Fruit fly (Drosophila melanogaster) whole organism, embryonic: ENCODE measurements around the gene IFT52.

Experiments
- Awh ChIP-seq: fragments of 200-800 bp; sonication (Bioruptor generic); IDR thresholded peaks from 2 replicates; pipeline ENCODE4, ENCODE4 v1.3.6; 2022; ENCODE audit warnings: missing biosample characterization, missing genetic modification characterization
- B-H2 ChIP-seq: fragments of 200-800 bp; sonication (Bioruptor generic); optimal IDR thresholded peaks from 2 replicates; lab custom pipeline; 2018; ENCODE audit warnings: missing biosample characterization, mild to moderate bottlenecking, missing genetic modification characterization
- Bgb ChIP-seq: fragments of 200-800 bp; sonication (Bioruptor generic); IDR thresholded peaks from 2 replicates; pipeline ENCODE4 v1.3.6; 2022; ENCODE audit warnings: missing biosample characterization, missing genetic modification characterization; ENCODE audit not compliant: partially characterized antibody
- CG13296 ChIP-seq: fragments of 200-800 bp; sonication (Bioruptor generic); optimal IDR thresholded peaks from 3 replicates; lab custom pipeline; 2018; ENCODE audit warnings: missing biosample characterization, mild to moderate bottlenecking, missing genetic modification characterization
- CG13894 ChIP-seq: fragments of 200-800 bp; sonication (Bioruptor generic); optimal IDR thresholded peaks from 3 replicates; lab custom pipeline; 2018; ENCODE audit warnings: missing biosample characterization, mild to moderate bottlenecking, missing genetic modification characterization, moderate library complexity
- CG16813 ChIP-seq: fragments of 200-800 bp; sonication (Bioruptor generic); IDR thresholded peaks from 3 replicates; pipeline ENCODE4 v1.3.6; 2022; ENCODE audit warnings: missing biosample characterization, missing genetic modification characterization; ENCODE audit not compliant: partially characterized antibody
- CG17361 ChIP-seq: fragments of 200-800 bp; sonication (Bioruptor generic); IDR thresholded peaks from 3 replicates; pipeline ENCODE4 v1.3.6; 2022; ENCODE audit warnings: missing biosample characterization, missing genetic modification characterization
- CG17912 ChIP-seq: fragments of 200-800 bp; sonication (Bioruptor generic); optimal IDR thresholded peaks from 2 replicates; lab custom pipeline; 2018; ENCODE audit warnings: missing biosample characterization, mild to moderate bottlenecking, missing genetic modification characterization
- CG2712 ChIP-seq: fragments of 200-800 bp; optimal IDR thresholded peaks from 3 replicates; lab custom pipeline; 2019; ENCODE audit warnings: missing biosample characterization, mild to moderate bottlenecking, missing genetic modification characterization, moderate library complexity
- CG32532 ChIP-seq: fragments of 200-800 bp; sonication (Bioruptor generic); IDR thresholded peaks from 2 replicates; pipeline ENCODE4 v1.3.6; 2022; ENCODE audit warnings: missing biosample characterization, missing genetic modification characterization
- CG4617 ChIP-seq: fragments of 200-800 bp; sonication (Bioruptor generic); optimal IDR thresholded peaks from 3 replicates; lab custom pipeline; 2016; ENCODE audit warnings: missing biosample characterization, missing genetic modification characterization, borderline replicate concordance
- CG4820 ChIP-seq: fragments of 200-800 bp; sonication (Bioruptor generic); optimal IDR thresholded peaks from 3 replicates; lab custom pipeline; 2016; ENCODE audit warnings: missing biosample characterization, missing genetic modification characterization
- CG4854 ChIP-seq: fragments of 200-800 bp; sonication (Bioruptor generic); optimal IDR thresholded peaks from 2 replicates; lab custom pipeline; 2016; ENCODE audit warnings: missing biosample characterization, missing genetic modification characterization, inconsistent platforms
- CG7786 ChIP-seq: fragments of 200-800 bp; sonication (Bioruptor generic); optimal IDR thresholded peaks from 2 replicates; lab custom pipeline; 2016; ENCODE audit warnings: missing biosample characterization, missing genetic modification characterization
- CG8388 ChIP-seq: fragments of 200-800 bp; sonication (Bioruptor generic); optimal IDR thresholded peaks from 2 replicates; lab custom pipeline; 2019; ENCODE audit warnings: missing biosample characterization, mild to moderate bottlenecking, missing genetic modification characterization, moderate library complexity
- CoRest ChIP-seq: fragments of 200-800 bp; sonication (Bioruptor generic); optimal IDR thresholded peaks from 3 replicates; lab custom pipeline; 2018; ENCODE audit warnings: missing biosample characterization, mild to moderate bottlenecking, missing genetic modification characterization, moderate library complexity
- D19A ChIP-seq: fragments of 200-800 bp; optimal IDR thresholded peaks from 3 replicates; lab custom pipeline; 2019; ENCODE audit warnings: missing biosample characterization, mild to moderate bottlenecking, missing genetic modification characterization, moderate library complexity
- Dip2 ChIP-seq: fragments of 200-800 bp; sonication (Bioruptor generic); IDR thresholded peaks from 2 replicates; pipeline ENCODE4 v1.3.6; 2022; ENCODE audit warnings: missing biosample characterization, missing genetic modification characterization
- Ets97D ChIP-seq: fragments of 200-800 bp; sonication (Bioruptor generic); optimal IDR thresholded peaks from 3 replicates; lab custom pipeline; 2016; ENCODE audit warnings: missing biosample characterization, missing genetic modification characterization
- Fer1 ChIP-seq: fragments of 200-800 bp; sonication (Bioruptor generic); optimal IDR thresholded peaks from 2 replicates; lab custom pipeline; 2017; ENCODE audit warnings: missing biosample characterization, mild to moderate bottlenecking, missing genetic modification characterization
- Hsf ChIP-seq: fragments of 200-800 bp; sonication (Bioruptor generic); optimal IDR thresholded peaks from 3 replicates; lab custom pipeline; 2016; ENCODE audit warnings: missing biosample characterization, missing genetic modification characterization
- Med ChIP-seq: fragments of 200-800 bp; sonication (Bioruptor generic); peaks from one replicate; lab custom pipeline; 2016; ENCODE audit warnings: missing biosample characterization, missing genetic modification characterization, mild to moderate bottlenecking, inconsistent platforms, moderate library complexity
- Opbp ChIP-seq: fragments of 200-800 bp; sonication (Bioruptor generic); IDR thresholded peaks from 3 replicates; pipeline ENCODE4 v1.3.6; 2022; ENCODE audit warnings: missing biosample characterization, missing genetic modification characterization; ENCODE audit not compliant: partially characterized antibody
- Pdp1 ChIP-seq, 2 experiments: fragments of 200-800 bp; sonication (Bioruptor generic); optimal IDR thresholded peaks; 3 replicates each; lab custom pipeline; 2016; ENCODE audit warnings: missing biosample characterization in 2 of 2, missing genetic modification characterization in 2 of 2, mild to moderate bottlenecking in 1 of 2, moderate library complexity in 1 of 2
- Rfx ChIP-seq: fragments of 200-800 bp; sonication (Bioruptor generic); IDR thresholded peaks from 2 replicates; pipeline ENCODE4 v1.3.6; 2022; ENCODE audit warnings: missing biosample characterization, missing genetic modification characterization
- Stat92E ChIP-seq, 3 experiments: fragments of >200 bp in 2 of 3; fragments of 200-800 bp in 1 of 3; sonication (Bioruptor generic) in 1 of 3; optimal IDR thresholded peaks; 2 replicates each; lab custom pipeline; 2017 to 2019; ENCODE audit warnings: missing biosample characterization in 3 of 3, missing genetic modification characterization in 3 of 3, mild to moderate bottlenecking in 1 of 3, moderate library complexity in 1 of 3
- Trl ChIP-seq, 3 experiments: fragments of >200 bp in 2 of 3; fragments of 200-800 bp in 1 of 3; sonication (Bioruptor generic) in 1 of 3; optimal IDR thresholded peaks; 2 replicates in 1 of 3; 3 replicates in 2 of 3; lab custom pipeline; 2016 to 2017; ENCODE audit warnings: missing biosample characterization in 1 of 3, missing genetic modification characterization in 1 of 3
- Xbp1 ChIP-seq: fragments of 200-800 bp; sonication (Bioruptor generic); optimal IDR thresholded peaks from 3 replicates; lab custom pipeline; 2016; ENCODE audit warnings: missing biosample characterization, mild to moderate bottlenecking, missing genetic modification characterization
- ase ChIP-seq: fragments of 200-800 bp; sonication (Bioruptor generic); IDR thresholded peaks from 3 replicates; pipeline ENCODE4 v1.3.6; 2022; ENCODE audit warnings: missing biosample characterization, missing genetic modification characterization
- bcd ChIP-seq: fragments of 200-800 bp; sonication (Bioruptor generic); optimal IDR thresholded peaks from 2 replicates; lab custom pipeline; 2017; ENCODE audit warnings: missing biosample characterization, mild to moderate bottlenecking, missing genetic modification characterization
- dpn ChIP-seq, 2 experiments: fragments of 200-800 bp; sonication (Bioruptor generic); optimal IDR thresholded peaks; 3 replicates each; lab custom pipeline; 2016; ENCODE audit warnings: missing biosample characterization in 2 of 2, missing genetic modification characterization in 2 of 2
- ftz-f1 ChIP-seq: fragments of 200-800 bp; sonication (Bioruptor generic); optimal IDR thresholded peaks from 2 replicates; lab custom pipeline; 2016; ENCODE audit warnings: missing biosample characterization, missing genetic modification characterization
- gce ChIP-seq: fragments of 200-800 bp; sonication (Bioruptor generic); IDR thresholded peaks from 3 replicates; pipeline ENCODE4 v1.3.6; 2022; ENCODE audit warnings: missing biosample characterization, missing genetic modification characterization
- kay ChIP-seq: fragments of 200-800 bp; sonication (Bioruptor generic); optimal IDR thresholded peaks from 2 replicates; lab custom pipeline; 2016; ENCODE audit warnings: missing biosample characterization, missing genetic modification characterization
- knrl ChIP-seq: fragments of 200-800 bp; sonication (Bioruptor generic); IDR thresholded peaks from 3 replicates; pipeline ENCODE4 v1.3.6; 2022; ENCODE audit warnings: missing biosample characterization, missing genetic modification characterization; ENCODE audit not compliant: partially characterized antibody
- mam ChIP-seq: fragments of 200-800 bp; sonication (Bioruptor generic); optimal IDR thresholded peaks from 3 replicates; lab custom pipeline; 2016; ENCODE audit warnings: missing biosample characterization, missing genetic modification characterization
- nmo ChIP-seq: fragments of 200-800 bp; sonication (Bioruptor generic); optimal IDR thresholded peaks from 2 replicates; lab custom pipeline; 2018; ENCODE audit warnings: missing biosample characterization, mild to moderate bottlenecking, missing genetic modification characterization, moderate library complexity
- pnt ChIP-seq: fragments of 200-800 bp; sonication (Bioruptor generic); optimal IDR thresholded peaks from 3 replicates; lab custom pipeline; 2016; ENCODE audit warnings: missing biosample characterization, missing genetic modification characterization
- stwl ChIP-seq: fragments of 200-800 bp; sonication (Bioruptor generic); optimal IDR thresholded peaks from 3 replicates; lab custom pipeline; 2018; ENCODE audit warnings: missing biosample characterization, mild to moderate bottlenecking, missing genetic modification characterization, moderate library complexity
- trem ChIP-seq: fragments of 200-800 bp; optimal IDR thresholded peaks from 3 replicates; lab custom pipeline; 2019; ENCODE audit warnings: missing biosample characterization, mild to moderate bottlenecking, missing genetic modification characterization, moderate library complexity
- vvl ChIP-seq: fragments of 200-800 bp; sonication (Bioruptor generic); IDR thresholded peaks from 2 replicates; pipeline ENCODE4 v1.3.6; 2022; ENCODE audit warnings: missing biosample characterization, missing genetic modification characterization

Gene IFT52

DNA sequence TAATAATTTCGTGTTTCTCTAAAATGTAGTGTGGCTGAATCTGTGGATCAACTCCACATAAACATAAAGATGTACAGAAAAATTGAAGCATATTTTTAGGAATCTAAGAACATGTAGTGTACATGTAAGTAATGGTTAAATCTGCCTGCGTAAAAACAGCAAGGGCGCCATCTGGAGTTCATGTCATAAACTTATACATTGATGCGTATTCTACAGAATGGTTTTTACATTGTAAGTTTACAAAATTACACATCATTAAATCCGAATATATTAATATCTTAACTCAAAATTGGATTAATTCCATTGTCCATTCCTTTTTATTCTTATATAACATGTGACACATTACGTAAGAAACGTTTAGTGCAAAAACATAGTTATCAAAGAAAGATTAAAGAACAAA, 30.3 kb downstream of the IFT52 start (continued):
- TF ChIP-seq vvl (GFP tag; lab: Robert Waterston, UW) = peak; percentile 89
- peak; percentile 42 for TF ChIP-seq Xbp1 (GFP tag; lab: Kevin White, UChicago)
- peak; percentile 32 for TF ChIP-seq CG4854
- TF ChIP-seq CG17361 (GFP tag; lab: Robert Waterston, UW) = peak; percentile 28; the same call in 1 of the 3 replicates
- no peak for TF ChIP-seq CG13296
- peak; percentile 31; the same call in 1 of the 2 replicates for TF ChIP-seq Rfx (GFP tag; lab: Robert Waterston, UW)
- TF ChIP-seq ase (GFP tag; lab: Robert Waterston, UW) = no peak
- peak; percentile 5 for TF ChIP-seq CG4820 (GFP tag; lab: Kevin White, UChicago)
- TF ChIP-seq Trl (optimal IDR thresholded peaks at IDR 0.05; lab: Kevin White, UChicago) = no peak
- TF ChIP-seq Trl (GFP tag; optimal IDR thresholded peaks at IDR 0.05; lab: Kevin White, UChicago) = peak; percentile 3
- peak; percentile 4 for TF ChIP-seq Fer1
- no peak for TF ChIP-seq CG4617 (GFP tag; lab: Kevin White, UChicago)
- no peak for TF ChIP-seq CG7786 (GFP tag; lab: Kevin White, UChicago)
- peak; percentile 15 for TF ChIP-seq nmo (GFP tag; lab: Kevin White, UChicago)
- peak in 1 of 3 experiments; percentile 22 for TF ChIP-seq Stat92E (GFP tag; optimal IDR thresholded peaks at IDR 0.05; lab: Kevin White, UChicago)
- peak; percentile 30 for TF ChIP-seq bcd (GFP tag; lab: Kevin White, UChicago)
- peak; percentile 86 for TF ChIP-seq Med
- TF ChIP-seq CG32532 = peak; percentile 39
- TF ChIP-seq ftz-f1 (GFP tag; lab: Kevin White, UChicago) = no peak
- peak; percentile 26 for TF ChIP-seq CG2712 (tag; lab: Kevin White, UChicago)
- TF ChIP-seq stwl (tag; lab: Kevin White, UChicago) = peak; percentile 78
- TF ChIP-seq dpn (GFP tag; optimal IDR thresholded peaks at IDR 0.05; lab: Kevin White, UChicago) = peak in 1 of 2 experiments; percentile 7
- peak; percentile 56; the same call in 2 of the 3 replicates for TF ChIP-seq CG16813 (GFP tag; lab: Robert Waterston, UW)
- no peak for TF ChIP-seq pnt (GFP tag; lab: Kevin White, UChicago)
- peak; percentile 12 for TF ChIP-seq CG13894
- TF ChIP-seq B-H2 (GFP tag; lab: Kevin White, UChicago) = peak; percentile 7
- TF ChIP-seq CoRest = peak; percentile 4
- no peak for TF ChIP-seq CG8388 (GFP tag; lab: Kevin White, UChicago)
- TF ChIP-seq mam (GFP tag; lab: Kevin White, UChicago) = peak; percentile 12
- TF ChIP-seq Opbp = peak; percentile 56; the same call in 1 of the 3 replicates
- no peak for TF ChIP-seq gce (GFP tag; lab: Robert Waterston, UW)
- peak; percentile 95 for TF ChIP-seq Dip2 (GFP tag; lab: Robert Waterston, UW)
- TF ChIP-seq Hsf (GFP tag; lab: Kevin White, UChicago) = peak; percentile 17
- no peak for TF ChIP-seq CG17912 (GFP tag; lab: Kevin White, UChicago)
- peak in 1 of 2 experiments; percentile 76 for TF ChIP-seq Pdp1 (GFP tag; optimal IDR thresholded peaks at IDR 0.05; lab: Kevin White, UChicago)
- TF ChIP-seq trem (tag; lab: Kevin White, UChicago) = peak; percentile 39
- peak; percentile 88 for TF ChIP-seq Bgb (GFP tag; lab: Robert Waterston, UW)
- TF ChIP-seq Ets97D (GFP tag; lab: Kevin White, UChicago) = peak; percentile 30
- TF ChIP-seq kay (GFP tag; lab: Kevin White, UChicago) = peak; percentile 42
- TF ChIP-seq Awh (GFP tag; lab: Robert Waterston, UW) = no peak
- TF ChIP-seq D19A (tag; lab: Kevin White, UChicago) = peak; percentile 86
- peak; percentile 72 for TF ChIP-seq knrl (GFP tag; lab: Robert Waterston, UW)
- TF ChIP-seq, all 482 proteins: peak for 68
